Worm (Caenorhabditis elegans) whole organism, young adult: ENCODE data around the gene R05A10.2.

Experiments used
- B0261.1 ChIP-seq: sonication (generic microtip); optimal IDR thresholded peaks from 2 replicates; lab custom pipeline; 2016; ENCODE audit warnings: mild to moderate bottlenecking, missing genetic modification characterization, moderate library complexity, missing compliant biosample characterization
- C17E4.6 ChIP-seq: fragments of 200-800 bp; sonication (Bioruptor generic); IDR thresholded peaks from 2 replicates; pipeline ENCODE4 v1.3.6; 2022; ENCODE audit warnings: missing genetic modification reagents, missing genetic modification characterization, missing compliant biosample characterization
- F10E7.11 ChIP-seq: sonication (generic microtip); optimal IDR thresholded peaks from 2 replicates; lab custom pipeline; 2017; ENCODE audit warnings: mild to moderate bottlenecking, missing genetic modification characterization, moderate library complexity, missing compliant biosample characterization
- F33H1.4 ChIP-seq: fragments of 200-800 bp; sonication (Bioruptor generic); IDR thresholded peaks from 2 replicates; pipeline ENCODE4 v1.3.6; 2022; ENCODE audit warnings: missing genetic modification reagents, missing genetic modification characterization, missing compliant biosample characterization
- F57A8.1 ChIP-seq: fragments of 200-800 bp; sonication (Bioruptor generic); optimal IDR thresholded peaks from 2 replicates; lab custom pipeline; 2018; ENCODE audit warnings: mild to moderate bottlenecking, missing genetic modification characterization, moderate library complexity, missing compliant biosample characterization
- K12H6.12 ChIP-seq: fragments of 200-800 bp; sonication (Bioruptor generic); optimal IDR thresholded peaks from 2 replicates; lab custom pipeline; 2018; ENCODE audit warnings: mild to moderate bottlenecking, missing genetic modification characterization, missing compliant biosample characterization
- T26A5.8 ChIP-seq: sonication (generic microtip); optimal IDR thresholded peaks from 2 replicates; lab custom pipeline; 2016; ENCODE audit warnings: missing genetic modification characterization, missing compliant biosample characterization
- Y53F4B.3 ChIP-seq: fragments of 200-800 bp; sonication (Bioruptor generic); IDR thresholded peaks from 2 replicates; pipeline ENCODE4 v1.3.6; 2022; ENCODE audit warnings: missing genetic modification reagents, missing genetic modification characterization, missing compliant biosample characterization
- ama-1 ChIP-seq, 3 experiments: fragments of 150-350 bp in 1 of 3; sonication (generic microtip) in 2 of 3; optimal IDR thresholded peaks; 2 replicates each; lab custom pipeline; 2014 to 2018; ENCODE audit warnings: missing biosample characterization in 2 of 3, missing genetic modification characterization in 2 of 3, missing genetic modification reagents in 2 of 3
- aptf-3 ChIP-seq: fragments of 200-800 bp; sonication (Bioruptor generic); IDR thresholded peaks from 2 replicates; pipeline ENCODE4 v1.3.6; 2022; ENCODE audit warnings: missing genetic modification characterization, missing compliant biosample characterization
- athp-1 ChIP-seq: sonication (generic microtip); optimal IDR thresholded peaks from 2 replicates; lab custom pipeline; 2017; ENCODE audit warnings: mild to moderate bottlenecking, missing genetic modification characterization, missing compliant biosample characterization
- attf-3 ChIP-seq: fragments of 200-800 bp; sonication (Bioruptor generic); conservative IDR thresholded peaks from 2 replicates; pipeline ENCODE4 v1.3.6; 2022; ENCODE audit warnings: missing genetic modification reagents, missing genetic modification characterization, missing compliant biosample characterization
- attf-5 ChIP-seq: fragments of 200-800 bp; sonication (Bioruptor generic); optimal IDR thresholded peaks from 2 replicates; lab custom pipeline; 2018; ENCODE audit warnings: mild to moderate bottlenecking, missing genetic modification characterization, missing compliant biosample characterization
- bed-2 ChIP-seq: fragments of 200-800 bp; sonication (Bioruptor generic); IDR thresholded peaks from 2 replicates; pipeline ENCODE4 v1.3.6; 2022; ENCODE audit warnings: missing genetic modification reagents, missing genetic modification characterization, missing compliant biosample characterization
- cebp-1 ChIP-seq, 2 experiments: fragments of 200-800 bp in 1 of 2; sonication (Bioruptor generic) in 1 of 2; sonication (generic microtip) in 1 of 2; IDR thresholded peaks in 1 of 2; optimal IDR thresholded peaks in 1 of 2; 2 replicates each; pipeline versions ENCODE4 v1.3.6 to Lab custom; 2017 to 2022; ENCODE audit warnings: missing compliant biosample characterization in 2 of 2, missing genetic modification characterization in 2 of 2, mild to moderate bottlenecking in 1 of 2, missing genetic modification reagents in 1 of 2, moderate library complexity in 1 of 2
- cebp-2 ChIP-seq: fragments of 200-800 bp; sonication (Bioruptor generic); IDR thresholded peaks from 2 replicates; pipeline ENCODE4 v1.3.6; 2022; ENCODE audit warnings: missing genetic modification characterization, missing compliant biosample characterization
- ceh-27 ChIP-seq: fragments of 200-800 bp; sonication (Bioruptor generic); optimal IDR thresholded peaks from 2 replicates; lab custom pipeline; 2018; ENCODE audit warnings: mild to moderate bottlenecking, missing genetic modification characterization, moderate library complexity, missing compliant biosample characterization
- ceh-58 ChIP-seq: fragments of 200-800 bp; sonication (Bioruptor generic); IDR thresholded peaks from 2 replicates; pipeline ENCODE4 v1.3.6; 2022; ENCODE audit warnings: missing genetic modification characterization, missing compliant biosample characterization
- ceh-91 ChIP-seq: fragments of 200-800 bp; sonication (Bioruptor generic); IDR thresholded peaks from 2 replicates; pipeline ENCODE4 v1.3.6; 2022; ENCODE audit warnings: missing genetic modification reagents, missing genetic modification characterization, missing compliant biosample characterization
- die-1 ChIP-seq: sonication (generic microtip); optimal IDR thresholded peaks from 2 replicates; lab custom pipeline; 2016; ENCODE audit warnings: missing genotype, mild to moderate bottlenecking, missing genetic modification characterization, missing compliant biosample characterization
- dox-1 ChIP-seq: fragments of 200-800 bp; sonication (Bioruptor generic); IDR thresholded peaks from 2 replicates; pipeline ENCODE4 v1.3.6; 2022; ENCODE audit warnings: missing genetic modification reagents, missing genetic modification characterization, missing compliant biosample characterization
- dpff-1 ChIP-seq: sonication (generic microtip); optimal IDR thresholded peaks from 2 replicates; lab custom pipeline; 2017; ENCODE audit warnings: mild to moderate bottlenecking, missing genetic modification characterization, missing compliant biosample characterization
- ets-4 ChIP-seq: fragments of 200-800 bp; sonication (Bioruptor generic); optimal IDR thresholded peaks from 2 replicates; lab custom pipeline; 2018; ENCODE audit warnings: mild to moderate bottlenecking, missing genetic modification characterization, missing compliant biosample characterization
- fkh-3 ChIP-seq: sonication (generic microtip); optimal IDR thresholded peaks from 2 replicates; lab custom pipeline; 2016; ENCODE audit warnings: mild to moderate bottlenecking, missing genetic modification characterization, missing compliant biosample characterization
- gei-17 ChIP-seq: fragments of 200-800 bp; sonication (Bioruptor generic); optimal IDR thresholded peaks from 2 replicates; lab custom pipeline; 2018; ENCODE audit warnings: mild to moderate bottlenecking, missing genetic modification characterization, missing compliant biosample characterization
- hmg-20 ChIP-seq: fragments of 200-800 bp; sonication (Bioruptor generic); IDR thresholded peaks from 2 replicates; pipeline ENCODE4 v1.3.6; 2022; ENCODE audit warnings: missing genetic modification reagents, missing genetic modification characterization, missing compliant biosample characterization
- hrde-1 ChIP-seq: sonication (generic microtip); optimal IDR thresholded peaks from 2 replicates; lab custom pipeline; 2016; ENCODE audit warnings: missing genetic modification characterization, mild to moderate bottlenecking, missing compliant biosample characterization, moderate library complexity, missing genotype, missing genetic modification reagents, borderline replicate concordance
- hsf-1 ChIP-seq: fragments of 200-800 bp; sonication (Bioruptor generic); IDR thresholded peaks from 2 replicates; pipeline ENCODE4 v1.3.6; 2022; ENCODE audit warnings: missing genetic modification reagents, missing genetic modification characterization, missing compliant biosample characterization
- let-526 ChIP-seq: fragments of 200-800 bp; sonication (Bioruptor generic); IDR thresholded peaks from 2 replicates; pipeline ENCODE4 v1.3.6; 2022; ENCODE audit warnings: missing genetic modification reagents, missing genetic modification characterization, missing compliant biosample characterization
- lin-26 ChIP-seq: fragments of 200-800 bp; sonication (Bioruptor generic); IDR thresholded peaks from 2 replicates; pipeline ENCODE4 v1.3.6; 2022; ENCODE audit warnings: missing genetic modification reagents, missing genetic modification characterization, missing compliant biosample characterization
- lin-35 ChIP-seq, 3 experiments: fragments of 150-350 bp in 2 of 3; sonication (generic microtip) in 1 of 3; optimal IDR thresholded peaks; 2 replicates each; lab custom pipeline; 2014 to 2018; ENCODE audit warnings: missing biosample characterization in 3 of 3, missing genetic modification characterization in 3 of 3, missing genetic modification reagents in 3 of 3
- lin-54 ChIP-seq: fragments of 200-800 bp; sonication (Bioruptor generic); optimal IDR thresholded peaks from 2 replicates; lab custom pipeline; 2018; ENCODE audit warnings: mild to moderate bottlenecking, missing genetic modification characterization, missing compliant biosample characterization
- lsy-27 ChIP-seq: sonication (generic microtip); optimal IDR thresholded peaks from 2 replicates; lab custom pipeline; 2017; ENCODE audit warnings: missing genetic modification characterization, mild to moderate bottlenecking, missing compliant biosample characterization, antibody characterized with exemption, missing genotype, borderline replicate concordance; ENCODE audit not compliant: insufficient read depth
- madf-3 ChIP-seq: fragments of 200-800 bp; sonication (Bioruptor generic); IDR thresholded peaks from 2 replicates; pipeline ENCODE4 v1.3.6; 2022; ENCODE audit warnings: missing genetic modification reagents, missing genetic modification characterization, missing compliant biosample characterization
- madf-6 ChIP-seq: fragments of 200-800 bp; sonication (Bioruptor generic); IDR thresholded peaks from 2 replicates; pipeline ENCODE4 v1.3.6; 2022; ENCODE audit warnings: missing genetic modification reagents, missing genetic modification characterization, missing compliant biosample characterization
- nfya-1 ChIP-seq: sonication (generic microtip); optimal IDR thresholded peaks from 2 replicates; lab custom pipeline; 2017; ENCODE audit warnings: antibody characterized with exemption, missing compliant biosample characterization, missing genetic modification characterization, borderline replicate concordance; ENCODE audit not compliant: insufficient read depth
- nfya-2 ChIP-seq: fragments of 200-800 bp; sonication (Bioruptor generic); IDR thresholded peaks from 2 replicates; pipeline ENCODE4 v1.3.6; 2022; ENCODE audit warnings: missing genetic modification reagents, missing genetic modification characterization, missing compliant biosample characterization
- repo-1 ChIP-seq: sonication (generic microtip); optimal IDR thresholded peaks from 2 replicates; lab custom pipeline; 2017; ENCODE audit warnings: mild to moderate bottlenecking, missing genetic modification characterization, missing compliant biosample characterization
- rpc-1 ChIP-seq, 2 experiments: fragments of 150-350 bp in 1 of 2; sonication (generic microtip) in 1 of 2; optimal IDR thresholded peaks; 2 replicates each; lab custom pipeline; 2014 to 2018; ENCODE audit warnings: missing biosample characterization in 1 of 2, missing genetic modification characterization in 1 of 2, missing genetic modification reagents in 1 of 2, missing genotype in 1 of 2
- sdz-38 ChIP-seq: sonication (generic microtip); optimal IDR thresholded peaks from 2 replicates; lab custom pipeline; 2016; ENCODE audit warnings: missing genotype, missing genetic modification characterization, missing compliant biosample characterization
- sea-2 ChIP-seq: fragments of 200-800 bp; sonication (Bioruptor generic); IDR thresholded peaks from 2 replicates; pipeline ENCODE4 v1.3.6; 2022; ENCODE audit warnings: missing genetic modification characterization, missing compliant biosample characterization
- snpc-1.3 ChIP-seq: sonication (generic microtip); optimal IDR thresholded peaks from 2 replicates; lab custom pipeline; 2017; ENCODE audit warnings: missing genetic modification characterization, mild to moderate bottlenecking, missing compliant biosample characterization, antibody characterized with exemption, moderate library complexity, missing genotype, missing genetic modification reagents; ENCODE audit not compliant: insufficient read depth
- snpc-3.4 ChIP-seq: sonication (generic microtip); optimal IDR thresholded peaks from 2 replicates; lab custom pipeline; 2017; ENCODE audit warnings: missing genetic modification characterization, mild to moderate bottlenecking, missing compliant biosample characterization, antibody characterized with exemption, moderate library complexity, missing genotype, missing genetic modification reagents
- tbp1 ChIP-seq: fragments of 200-800 bp; sonication (Bioruptor generic); optimal IDR thresholded peaks from 2 replicates; lab custom pipeline; 2018; ENCODE audit warnings: mild to moderate bottlenecking, missing genetic modification characterization, missing compliant biosample characterization
- zfh-2 ChIP-seq: fragments of 200-800 bp; sonication (Bioruptor generic); conservative IDR thresholded peaks from 2 replicates; pipeline ENCODE4 v1.3.6; 2022; ENCODE audit warnings: missing genetic modification reagents, missing genetic modification characterization, missing compliant biosample characterization
- ztf-25 ChIP-seq: fragments of 200-800 bp; sonication (Bioruptor generic); IDR thresholded peaks from 2 replicates; pipeline ENCODE4 v1.3.6; 2022; ENCODE audit warnings: missing genetic modification reagents, missing genetic modification characterization, missing compliant biosample characterization

R05A10.2 gene

ce11 chrIV:14224912-14225311, 47.8 kb downstream of the R05A10.2 start (continued):
- no peak for TF ChIP-seq hrde-1
- TF ChIP-seq rpc-1 (optimal IDR thresholded peaks at IDR 0.05; lab: Kevin White, UChicago) = peak; percentile 69
- TF ChIP-seq rpc-1 (tag; optimal IDR thresholded peaks at IDR 0.05; lab: Kevin White, UChicago) = peak; percentile 93
- no peak for TF ChIP-seq fkh-3 (tag; lab: Kevin White, UChicago)
- no peak for TF ChIP-seq dpff-1 (tag; lab: Kevin White, UChicago)
- TF ChIP-seq ama-1 (optimal IDR thresholded peaks at IDR 0.05; lab: Kevin White, UChicago) = no peak
- TF ChIP-seq ama-1 (GFP tag; optimal IDR thresholded peaks at IDR 0.05; lab: Kevin White, UChicago) = peak; percentile 33 to 86
- peak; percentile 58 for TF ChIP-seq F33H1.4 (GFP tag; lab: Robert Waterston, UW)
- peak; percentile 71 for TF ChIP-seq F57A8.1 (GFP tag; lab: Kevin White, UChicago)
- peak; percentile 45; the same call in 1 of the 2 replicates for TF ChIP-seq cebp-1 (GFP tag; IDR thresholded peaks at IDR 0.05; lab: Robert Waterston, UW)
- TF ChIP-seq cebp-1 (tag; optimal IDR thresholded peaks at IDR 0.05; lab: Kevin White, UChicago) = no peak
- no peak for TF ChIP-seq C17E4.6 (GFP tag; lab: Robert Waterston, UW)
- TF ChIP-seq tbp1 (GFP tag; lab: Kevin White, UChicago) = peak; percentile 99
- peak; percentile 44 for TF ChIP-seq lsy-27 (tag; lab: Kevin White, UChicago)
- TF ChIP-seq Y53F4B.3 (GFP tag; lab: Robert Waterston, UW) = 0 out of 2 replicates have a peak, but pooled peaks have one; percentile 16
- TF ChIP-seq ets-4 (GFP tag; lab: Kevin White, UChicago) = no peak
- TF ChIP-seq ztf-25 (GFP tag; lab: Robert Waterston, UW) = peak; percentile 96
- TF ChIP-seq K12H6.12 (tag; lab: Kevin White, UChicago) = no peak
- TF ChIP-seq gei-17 (GFP tag; lab: Kevin White, UChicago) = no peak
- TF ChIP-seq hmg-20 (GFP tag; lab: Robert Waterston, UW) = peak; percentile 56; the same call in 1 of the 2 replicates
- no peak; the same call in 1 of the 2 replicates for TF ChIP-seq dox-1 (GFP tag; lab: Robert Waterston, UW)
- TF ChIP-seq attf-3 (GFP tag; lab: Robert Waterston, UW) = no peak
- no peak for TF ChIP-seq ceh-27 (GFP tag; lab: Kevin White, UChicago)
- peak; percentile 62 for TF ChIP-seq snpc-3.4 (tag; lab: Kevin White, UChicago)
- peak; percentile 44 for TF ChIP-seq repo-1
- peak; percentile 20; the same call in 1 of the 2 replicates for TF ChIP-seq ceh-91 (GFP tag; lab: Robert Waterston, UW)
- TF ChIP-seq B0261.1 = peak; percentile 85
- peak; percentile 69 for TF ChIP-seq attf-5 (GFP tag; lab: Kevin White, UChicago)
- no peak for TF ChIP-seq sea-2
- TF ChIP-seq madf-3 (GFP tag; lab: Robert Waterston, UW) = no peak
- 0 out of 2 replicates have a peak, but pooled peaks have one; percentile 55 for TF ChIP-seq aptf-3 (GFP tag; lab: Robert Waterston, UW)
- 0 out of 2 replicates have a peak, but pooled peaks have one; percentile 46 for TF ChIP-seq let-526 (GFP tag; lab: Robert Waterston, UW)
- TF ChIP-seq nfya-1 (tag; lab: Kevin White, UChicago) = no peak
- 0 out of 2 replicates have a peak, but pooled peaks have one; percentile 40 for TF ChIP-seq bed-2 (GFP tag; lab: Robert Waterston, UW)
- peak; percentile 69; the same call in 1 of the 2 replicates for TF ChIP-seq madf-6 (GFP tag; lab: Robert Waterston, UW)
- 0 out of 2 replicates have a peak, but pooled peaks have one; percentile 66 for TF ChIP-seq ceh-58 (GFP tag; lab: Robert Waterston, UW)
- TF ChIP-seq cebp-2 = peak; percentile 94
- TF ChIP-seq athp-1 (tag; lab: Kevin White, UChicago) = peak; percentile 23
- peak; percentile 67 for TF ChIP-seq lin-54 (GFP tag; lab: Kevin White, UChicago)
- TF ChIP-seq sdz-38 (tag; lab: Kevin White, UChicago) = no peak
- peak; percentile 97 for TF ChIP-seq lin-26 (GFP tag; lab: Robert Waterston, UW)
- TF ChIP-seq F10E7.11 (tag; lab: Kevin White, UChicago) = no peak
- peak; percentile 88 for TF ChIP-seq snpc-1.3 (tag; lab: Kevin White, UChicago)
- no peak for TF ChIP-seq T26A5.8 (tag; lab: Kevin White, UChicago)
- peak; percentile 64; the same call in 1 of the 2 replicates for TF ChIP-seq hsf-1 (GFP tag; lab: Robert Waterston, UW)
- TF ChIP-seq zfh-2 (GFP tag; lab: Robert Waterston, UW) = no peak
- peak; percentile 91 for TF ChIP-seq die-1
- TF ChIP-seq nfya-2 (GFP tag; lab: Robert Waterston, UW) = no peak
- TF ChIP-seq lin-35 (GFP tag; optimal IDR thresholded peaks at IDR 0.05; lab: Kevin White, UChicago) = peak in 1 of 3 experiments; percentile 53
